Worm (Caenorhabditis elegans) whole organism, midembryonic: ENCODE data around the gene F56A8.8.

Experiments
- T22C8.4 ChIP-seq: fragments of 200-800 bp; sonication (Bioruptor generic); IDR thresholded peaks from 2 replicates; pipeline ENCODE4 v1.3.6; 2022; ENCODE audit warnings: missing genetic modification characterization, missing compliant biosample characterization
- cog-1 ChIP-seq: sonication (generic microtip); optimal IDR thresholded peaks from 2 replicates; lab custom pipeline; 2016; ENCODE audit warnings: missing genetic modification characterization, missing compliant biosample characterization
- flt-1 ChIP-seq: fragments of 200-800 bp; sonication (Bioruptor generic); IDR thresholded peaks from 2 replicates; pipeline ENCODE4 v1.3.6; 2022; ENCODE audit warnings: missing genetic modification characterization, missing compliant biosample characterization
- klf-2 ChIP-seq: fragments of 200-800 bp; sonication (Bioruptor generic); conservative IDR thresholded peaks from 2 replicates; pipeline ENCODE4 v1.3.6; 2022; ENCODE audit warnings: missing genetic modification reagents, missing genetic modification characterization, missing compliant biosample characterization
- med-1 ChIP-seq: sonication (generic microtip); optimal IDR thresholded peaks from 2 replicates; lab custom pipeline; 2017; ENCODE audit warnings: missing genetic modification characterization, mild to moderate bottlenecking, missing compliant biosample characterization, antibody characterized with exemption, missing genetic modification reagents; ENCODE audit not compliant: insufficient read depth
- ref-1 ChIP-seq: fragments of 200-800 bp; sonication (Bioruptor generic); conservative IDR thresholded peaks from 2 replicates; pipeline ENCODE4 v1.3.6; 2022; ENCODE audit warnings: missing genetic modification reagents, missing genetic modification characterization, missing compliant biosample characterization
- tab-1 ChIP-seq: fragments of 200-800 bp; sonication (Bioruptor generic); IDR thresholded peaks from 2 replicates; pipeline ENCODE4 v1.3.6; 2022; ENCODE audit warnings: missing genetic modification characterization, missing compliant biosample characterization
- ztf-29 ChIP-seq: fragments of 200-800 bp; sonication (Bioruptor generic); IDR thresholded peaks from 2 replicates; pipeline ENCODE4 v1.3.6; 2022; ENCODE audit warnings: missing genetic modification reagents, missing genetic modification characterization, missing compliant biosample characterization

- TF ChIP-seq flt-1 (GFP tag; lab: Robert Waterston, UW) (no peak), med-1 (no peak), cog-1 (tag; lab: Kevin White, UChicago) (no peak), klf-2 (GFP tag; lab: Robert Waterston, UW) (no peak), ref-1 (GFP tag; lab: Robert Waterston, UW) (no peak), ztf-29 (GFP tag; lab: Robert Waterston, UW) (no peak), T22C8.4 (GFP tag; lab: Robert Waterston, UW) (no peak), tab-1 (GFP tag; lab: Robert Waterston, UW) (no peak)
Measured at ce11 chrIII:13270896-13271295, 14.6 kb upstream of the F56A8.8 start.
